Worm (Caenorhabditis elegans) whole organism, young adult: ENCODE data around the gene swm-1.

Experiments used
- B0019.2 ChIP-seq: fragments of 200-800 bp; sonication (Bioruptor generic); conservative IDR thresholded peaks from 2 replicates; pipeline ENCODE4 v1.3.6; 2022; ENCODE audit warnings: missing genetic modification reagents, missing genetic modification characterization, missing compliant biosample characterization
- B0336.3 ChIP-seq: fragments of 200-800 bp; sonication (Bioruptor generic); IDR thresholded peaks from 2 replicates; pipeline ENCODE4 v1.3.6; 2022; ENCODE audit warnings: missing genetic modification characterization, missing compliant biosample characterization
- F37B4.10 ChIP-seq: fragments of 200-800 bp; sonication (Bioruptor generic); IDR thresholded peaks from 2 replicates; pipeline ENCODE4 v1.3.6; 2022; ENCODE audit warnings: missing genetic modification characterization, missing compliant biosample characterization
- F39B2.1 ChIP-seq: fragments of 200-800 bp; sonication (Bioruptor generic); IDR thresholded peaks from 2 replicates; pipeline ENCODE4 v1.3.6; 2022; ENCODE audit warnings: missing genetic modification reagents, missing genetic modification characterization, missing compliant biosample characterization
- F49E8.2 ChIP-seq: sonication (generic microtip); optimal IDR thresholded peaks from 3 replicates; lab custom pipeline; 2017; ENCODE audit warnings: missing genetic modification characterization, mild to moderate bottlenecking, missing compliant biosample characterization, antibody characterized with exemption, moderate library complexity; ENCODE audit not compliant: insufficient read depth
- F55B11.4 ChIP-seq: sonication (generic microtip); optimal IDR thresholded peaks from 2 replicates; lab custom pipeline; 2016; ENCODE audit warnings: missing compliant biosample characterization, missing genetic modification characterization, borderline replicate concordance; ENCODE audit not compliant: insufficient read depth
- F57A8.1 ChIP-seq: fragments of 200-800 bp; sonication (Bioruptor generic); optimal IDR thresholded peaks from 2 replicates; lab custom pipeline; 2018; ENCODE audit warnings: mild to moderate bottlenecking, missing genetic modification characterization, moderate library complexity, missing compliant biosample characterization
- T07F8.4 ChIP-seq: sonication (generic microtip); optimal IDR thresholded peaks from 2 replicates; lab custom pipeline; 2016; ENCODE audit warnings: mild to moderate bottlenecking, missing genetic modification characterization, moderate library complexity, missing compliant biosample characterization
- Y53F4B.3 ChIP-seq: fragments of 200-800 bp; sonication (Bioruptor generic); IDR thresholded peaks from 2 replicates; pipeline ENCODE4 v1.3.6; 2022; ENCODE audit warnings: missing genetic modification reagents, missing genetic modification characterization, missing compliant biosample characterization
- Y79H2A.3 ChIP-seq: fragments of 200-800 bp; sonication (Bioruptor generic); conservative IDR thresholded peaks from 2 replicates; pipeline ENCODE4 v1.3.6; 2022; ENCODE audit warnings: missing genetic modification reagents, missing genetic modification characterization, missing compliant biosample characterization
- ZK185.1 ChIP-seq: sonication (generic microtip); optimal IDR thresholded peaks from 2 replicates; lab custom pipeline; 2016; ENCODE audit warnings: mild to moderate bottlenecking, missing genetic modification characterization, missing compliant biosample characterization; ENCODE audit not compliant: poor library complexity, severe bottlenecking
- akir-1 ChIP-seq: fragments of 200-800 bp; sonication (Bioruptor generic); optimal IDR thresholded peaks from 2 replicates; lab custom pipeline; 2018; ENCODE audit warnings: mild to moderate bottlenecking, missing genetic modification characterization, moderate library complexity, missing compliant biosample characterization
- ama-1 ChIP-seq, 3 experiments: fragments of 150-350 bp in 1 of 3; sonication (generic microtip) in 2 of 3; optimal IDR thresholded peaks; 2 replicates each; lab custom pipeline; 2014 to 2018; ENCODE audit warnings: missing biosample characterization in 2 of 3, missing genetic modification characterization in 2 of 3, missing genetic modification reagents in 2 of 3
- attf-6 ChIP-seq: fragments of 200-800 bp; sonication (Bioruptor generic); IDR thresholded peaks from 2 replicates; pipeline ENCODE4 v1.3.6; 2022; ENCODE audit warnings: missing genetic modification reagents, missing genetic modification characterization, missing compliant biosample characterization
- bed-1 ChIP-seq: fragments of 200-800 bp; sonication (Bioruptor generic); IDR thresholded peaks from 2 replicates; pipeline ENCODE4 v1.3.6; 2022; ENCODE audit warnings: missing genetic modification reagents, missing genetic modification characterization, missing compliant biosample characterization
- ccch-3 ChIP-seq: fragments of 200-800 bp; sonication (Bioruptor generic); optimal IDR thresholded peaks from 2 replicates; lab custom pipeline; 2018; ENCODE audit warnings: mild to moderate bottlenecking, missing genetic modification characterization, missing compliant biosample characterization
- cebp-2 ChIP-seq: fragments of 200-800 bp; sonication (Bioruptor generic); IDR thresholded peaks from 2 replicates; pipeline ENCODE4 v1.3.6; 2022; ENCODE audit warnings: missing genetic modification characterization, missing compliant biosample characterization
- ceh-100 ChIP-seq: fragments of 200-800 bp; sonication (Bioruptor generic); IDR thresholded peaks from 2 replicates; pipeline ENCODE4 v1.3.6; 2022; ENCODE audit warnings: missing genetic modification reagents, missing genetic modification characterization, missing compliant biosample characterization
- ceh-27 ChIP-seq: fragments of 200-800 bp; sonication (Bioruptor generic); optimal IDR thresholded peaks from 2 replicates; lab custom pipeline; 2018; ENCODE audit warnings: mild to moderate bottlenecking, missing genetic modification characterization, moderate library complexity, missing compliant biosample characterization
- chd-7 ChIP-seq: sonication (generic microtip); optimal IDR thresholded peaks from 2 replicates; lab custom pipeline; 2016; ENCODE audit warnings: mild to moderate bottlenecking, missing genetic modification characterization, moderate library complexity, missing compliant biosample characterization
- dpff-1 ChIP-seq: sonication (generic microtip); optimal IDR thresholded peaks from 2 replicates; lab custom pipeline; 2017; ENCODE audit warnings: mild to moderate bottlenecking, missing genetic modification characterization, missing compliant biosample characterization
- dpl-1 ChIP-seq: fragments of 150-350 bp; optimal IDR thresholded peaks from 2 replicates; lab custom pipeline; 2014; ENCODE audit warnings: missing biosample characterization, missing genetic modification reagents, missing genetic modification characterization
- efl-1 ChIP-seq: fragments of 150-350 bp; optimal IDR thresholded peaks from 2 replicates; lab custom pipeline; 2014; ENCODE audit warnings: missing biosample characterization, missing genetic modification reagents, missing genetic modification characterization
- gei-17 ChIP-seq: fragments of 200-800 bp; sonication (Bioruptor generic); optimal IDR thresholded peaks from 2 replicates; lab custom pipeline; 2018; ENCODE audit warnings: mild to moderate bottlenecking, missing genetic modification characterization, missing compliant biosample characterization
- hsf-1 ChIP-seq: fragments of 200-800 bp; sonication (Bioruptor generic); IDR thresholded peaks from 2 replicates; pipeline ENCODE4 v1.3.6; 2022; ENCODE audit warnings: missing genetic modification reagents, missing genetic modification characterization, missing compliant biosample characterization
- lin-54 ChIP-seq: fragments of 200-800 bp; sonication (Bioruptor generic); optimal IDR thresholded peaks from 2 replicates; lab custom pipeline; 2018; ENCODE audit warnings: mild to moderate bottlenecking, missing genetic modification characterization, missing compliant biosample characterization
- lsy-27 ChIP-seq: sonication (generic microtip); optimal IDR thresholded peaks from 2 replicates; lab custom pipeline; 2017; ENCODE audit warnings: missing genetic modification characterization, mild to moderate bottlenecking, missing compliant biosample characterization, antibody characterized with exemption, missing genotype, borderline replicate concordance; ENCODE audit not compliant: insufficient read depth
- mcd-1 ChIP-seq: fragments of 200-800 bp; sonication (Bioruptor generic); IDR thresholded peaks from 2 replicates; pipeline ENCODE4 v1.3.6; 2022; ENCODE audit warnings: missing genetic modification reagents, missing genetic modification characterization, missing compliant biosample characterization
- mel-28 ChIP-seq: sonication (generic microtip); optimal IDR thresholded peaks from 2 replicates; lab custom pipeline; 2016; ENCODE audit warnings: borderline replicate concordance, mild to moderate bottlenecking, missing genetic modification characterization, missing compliant biosample characterization
- mes-4 ChIP-seq: sonication (generic microtip); optimal IDR thresholded peaks from 2 replicates; lab custom pipeline; 2016; ENCODE audit warnings: missing genotype, missing genetic modification characterization, missing compliant biosample characterization
- nfya-1 ChIP-seq: sonication (generic microtip); optimal IDR thresholded peaks from 2 replicates; lab custom pipeline; 2017; ENCODE audit warnings: antibody characterized with exemption, missing compliant biosample characterization, missing genetic modification characterization, borderline replicate concordance; ENCODE audit not compliant: insufficient read depth
- nfyb-1 ChIP-seq: fragments of 200-800 bp; sonication (Bioruptor generic); IDR thresholded peaks from 2 replicates; pipeline ENCODE4 v1.3.6; 2022; ENCODE audit warnings: missing genetic modification reagents, missing genetic modification characterization, missing compliant biosample characterization
- nhr-179 ChIP-seq: sonication (generic microtip); optimal IDR thresholded peaks from 2 replicates; lab custom pipeline; 2016; ENCODE audit warnings: mild to moderate bottlenecking, missing genetic modification characterization, missing compliant biosample characterization
- nhr-90 ChIP-seq: sonication (generic microtip); optimal IDR thresholded peaks from 2 replicates; lab custom pipeline; 2016; ENCODE audit warnings: missing genotype, mild to moderate bottlenecking, missing genetic modification characterization, missing compliant biosample characterization
- pbrm-1 ChIP-seq: fragments of 200-800 bp; sonication (Bioruptor generic); IDR thresholded peaks from 2 replicates; pipeline ENCODE4 v1.3.6; 2022; ENCODE audit warnings: missing genetic modification reagents, missing genetic modification characterization, missing compliant biosample characterization
- rcor-1 ChIP-seq: fragments of 200-800 bp; sonication (Bioruptor generic); IDR thresholded peaks from 2 replicates; pipeline ENCODE4 v1.3.6; 2022; ENCODE audit warnings: missing genetic modification reagents, missing genetic modification characterization, missing compliant biosample characterization
- rec-8 ChIP-seq, 2 experiments: sonication (generic microtip); optimal IDR thresholded peaks; 2 replicates each; lab custom pipeline; 2016; ENCODE audit warnings: mild to moderate bottlenecking in 2 of 2, missing genetic modification characterization in 2 of 2, missing genetic modification reagents in 2 of 2, missing genotype in 2 of 2, missing biosample characterization in 1 of 2, missing compliant biosample characterization in 1 of 2, moderate library complexity in 1 of 2
- rpc-1 ChIP-seq, 2 experiments: fragments of 150-350 bp in 1 of 2; sonication (generic microtip) in 1 of 2; optimal IDR thresholded peaks; 2 replicates each; lab custom pipeline; 2014 to 2018; ENCODE audit warnings: missing biosample characterization in 1 of 2, missing genetic modification characterization in 1 of 2, missing genetic modification reagents in 1 of 2, missing genotype in 1 of 2
- sdz-38 ChIP-seq: sonication (generic microtip); optimal IDR thresholded peaks from 2 replicates; lab custom pipeline; 2016; ENCODE audit warnings: missing genotype, missing genetic modification characterization, missing compliant biosample characterization
- snpc-1.1 ChIP-seq: sonication (generic microtip); optimal IDR thresholded peaks from 2 replicates; lab custom pipeline; 2017; ENCODE audit warnings: missing genetic modification characterization, mild to moderate bottlenecking, missing compliant biosample characterization, antibody characterized with exemption, moderate library complexity, missing genotype, missing genetic modification reagents; ENCODE audit not compliant: insufficient read depth
- sptf-2 ChIP-seq: fragments of 200-800 bp; sonication (Bioruptor generic); optimal IDR thresholded peaks from 2 replicates; lab custom pipeline; 2018; ENCODE audit warnings: mild to moderate bottlenecking, missing genetic modification characterization, missing compliant biosample characterization
- tbp1 ChIP-seq: fragments of 200-800 bp; sonication (Bioruptor generic); optimal IDR thresholded peaks from 2 replicates; lab custom pipeline; 2018; ENCODE audit warnings: mild to moderate bottlenecking, missing genetic modification characterization, missing compliant biosample characterization
- ztf-18 ChIP-seq: sonication (generic microtip); optimal IDR thresholded peaks from 2 replicates; lab custom pipeline; 2016; ENCODE audit warnings: missing genotype, mild to moderate bottlenecking, missing genetic modification characterization, missing compliant biosample characterization

The swm-1 gene

DNA sequence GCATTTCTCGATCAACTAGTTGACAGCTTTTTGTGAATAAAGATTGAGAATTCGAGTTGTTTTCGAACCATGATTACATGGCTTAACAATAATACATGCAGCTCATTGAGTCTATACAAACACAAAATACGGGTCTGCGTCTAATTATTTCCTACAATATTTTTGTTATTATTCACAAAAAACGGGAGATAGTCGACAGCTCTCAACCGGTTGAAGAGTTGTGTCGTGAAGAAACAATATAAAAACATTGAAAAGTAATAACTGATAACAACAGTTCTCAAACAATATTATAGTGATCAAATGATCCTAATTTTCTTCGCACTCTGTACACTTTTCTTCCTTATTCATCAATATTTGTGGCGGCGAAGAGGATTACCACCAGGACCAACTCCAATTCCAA lies 13.6 kb downstream of the swm-1 start, which contains the start of gene cyp-33B1:
cyp-33B1 (plus strand) TSS at position 301 of the 400 bp plus-strand sequence.
- TF ChIP-seq lin-54 (GFP tag; lab: Kevin White, UChicago) = no peak
- no peak for TF ChIP-seq dpff-1 (tag; lab: Kevin White, UChicago)
- no peak for TF ChIP-seq nfyb-1 (GFP tag; lab: Robert Waterston, UW)
- no peak for TF ChIP-seq mcd-1 (GFP tag; lab: Robert Waterston, UW)
- TF ChIP-seq ama-1 (optimal IDR thresholded peaks at IDR 0.05; lab: Kevin White, UChicago) = no peak
- no peak for TF ChIP-seq ama-1 (GFP tag; optimal IDR thresholded peaks at IDR 0.05; lab: Kevin White, UChicago)
- TF ChIP-seq mel-28 (tag; lab: Kevin White, UChicago) = no peak
- TF ChIP-seq hsf-1 (GFP tag; lab: Robert Waterston, UW) = no peak

- TF ChIP-seq T07F8.4 (no peak), rcor-1 (GFP tag; lab: Robert Waterston, UW) (no peak), Y79H2A.3 (GFP tag; lab: Robert Waterston, UW) (no peak), sptf-2 (no peak), ceh-100 (GFP tag; lab: Robert Waterston, UW) (no peak), B0019.2 (GFP tag; lab: Robert Waterston, UW) (no peak), tbp1 (GFP tag; lab: Kevin White, UChicago) (no peak), dpff-1 (tag; lab: Kevin White, UChicago) (no peak), dpl-1 (GFP tag; lab: Kevin White, UChicago) (no peak), Y53F4B.3 (no peak), F49E8.2 (no peak), rec-8 (tag; optimal IDR thresholded peaks at IDR 0.05; lab: Kevin White, UChicago) (no peak), bed-1 (no peak), B0336.3 (GFP tag; lab: Robert Waterston, UW) (no peak), F37B4.10 (no peak)
- TF ChIP-seq, all 124 proteins: peak for 0
These were observed 19.0 kb downstream of the swm-1 start, which contains the start of gene srsx-34 for ce11 chrV:9035685-9036084. Gene srsx-34, plus strand, starts transcription at chrV:9035985.

ce11 chrV:9033267-9033666 lies 21.4 kb downstream of the swm-1 start, which contains the start of gene C25E10.4:
Gene C25E10.4, plus strand, starts transcription at chrV:9033567.
- TF ChIP-seq Y53F4B.3 (no peak), attf-6 (GFP tag; lab: Robert Waterston, UW) (no peak), ZK185.1 (no peak), chd-7 (tag; lab: Kevin White, UChicago) (no peak), mcd-1 (GFP tag; lab: Robert Waterston, UW) (no peak), cebp-2 (no peak), nfya-1 (tag; lab: Kevin White, UChicago) (no peak)

ce11 chrV:9030248-9030647 lies 24.4 kb downstream of the swm-1 start, which contains the start of gene C25E10.5:
Gene C25E10.5, plus strand, starts transcription at chrV:9030548.
- TF ChIP-seq F37B4.10 (no peak), rpc-1 (optimal IDR thresholded peaks at IDR 0.05; lab: Kevin White, UChicago) (no peak), rpc-1 (tag; optimal IDR thresholded peaks at IDR 0.05; lab: Kevin White, UChicago) (no peak), snpc-1.1 (tag; lab: Kevin White, UChicago) (no peak), efl-1 (GFP tag; lab: Kevin White, UChicago) (no peak), sptf-2 (no peak), lsy-27 (no peak), gei-17 (no peak), F57A8.1 (GFP tag; lab: Kevin White, UChicago) (no peak), hsf-1 (GFP tag; lab: Robert Waterston, UW) (no peak), F55B11.4 (tag; lab: Kevin White, UChicago) (no peak), mes-4 (tag; lab: Kevin White, UChicago) (no peak), sdz-38 (tag; lab: Kevin White, UChicago) (no peak), ztf-18 (no peak), nhr-179 (tag; lab: Kevin White, UChicago) (no peak), nhr-90 (tag; lab: Kevin White, UChicago) (no peak), F39B2.1 (no peak), akir-1 (no peak), ccch-3 (GFP tag; lab: Kevin White, UChicago) (no peak), pbrm-1 (GFP tag; lab: Robert Waterston, UW) (no peak), ceh-27 (GFP tag; lab: Kevin White, UChicago) (no peak)
